Worm (Caenorhabditis elegans) whole organism, early embryonic: ENCODE measurements around the gene clc-26.

Experiments used
- B0310.2 ChIP-seq: sonication (generic microtip); optimal IDR thresholded peaks from 2 replicates; lab custom pipeline; 2016; ENCODE audit warnings: mild to moderate bottlenecking, missing genetic modification characterization, missing compliant biosample characterization
- aly-1 ChIP-seq: sonication (generic microtip); optimal IDR thresholded peaks from 2 replicates; lab custom pipeline; 2016; ENCODE audit warnings: missing genetic modification characterization, missing compliant biosample characterization
- ama-1 ChIP-seq: fragments of 150-350 bp; optimal IDR thresholded peaks from 2 replicates; lab custom pipeline; 2014
- ceh-36 ChIP-seq: sonication (generic microtip); optimal IDR thresholded peaks from 2 replicates; lab custom pipeline; 2016; ENCODE audit warnings: missing genetic modification characterization, inconsistent platforms, missing compliant biosample characterization
- flt-1 ChIP-seq: fragments of 200-800 bp; sonication (Bioruptor generic); IDR thresholded peaks from 2 replicates; pipeline ENCODE4 v1.3.6; 2022; ENCODE audit warnings: missing genetic modification characterization, missing compliant biosample characterization
- hmbx-1 ChIP-seq: sonication (generic microtip); optimal IDR thresholded peaks from 2 replicates; lab custom pipeline; 2016; ENCODE audit warnings: mild to moderate bottlenecking, missing genetic modification characterization, missing compliant biosample characterization
- hmg-4 ChIP-seq: fragments of 200-800 bp; sonication (Bioruptor generic); optimal IDR thresholded peaks from 2 replicates; lab custom pipeline; 2018; ENCODE audit warnings: mild to moderate bottlenecking, missing genetic modification characterization, missing compliant biosample characterization
- pes-1 ChIP-seq: fragments of 200-800 bp; sonication (Bioruptor generic); IDR thresholded peaks from 2 replicates; pipeline ENCODE4 v1.3.6; 2022; ENCODE audit warnings: missing genetic modification reagents, missing genetic modification characterization, missing compliant biosample characterization
- sea-1 ChIP-seq: fragments of 200-800 bp; sonication (Bioruptor generic); conservative IDR thresholded peaks from 2 replicates; pipeline ENCODE4 v1.3.6; 2022; ENCODE audit warnings: missing genetic modification characterization, missing compliant biosample characterization
- tbx-11 ChIP-seq: fragments of 200-800 bp; sonication (Bioruptor generic); IDR thresholded peaks from 2 replicates; pipeline ENCODE4 v1.3.6; 2022; ENCODE audit warnings: missing genetic modification characterization, missing compliant biosample characterization
- tbx-37 ChIP-seq: fragments of 200-800 bp; sonication (Bioruptor generic); conservative IDR thresholded peaks from 2 replicates; pipeline ENCODE4 v1.3.6; 2022; ENCODE audit warnings: missing genetic modification reagents, missing genetic modification characterization, missing compliant biosample characterization
- tra-4 ChIP-seq: sonication (generic microtip); optimal IDR thresholded peaks from 2 replicates; lab custom pipeline; 2017; ENCODE audit warnings: missing genetic modification characterization, missing compliant biosample characterization

- TF ChIP-seq sea-1 (GFP tag; lab: Robert Waterston, UW), result no peak
- no peak for TF ChIP-seq pes-1
- TF ChIP-seq ama-1, result no peak
- TF ChIP-seq aly-1 (tag; lab: Kevin White, UChicago), result no peak
- no peak for TF ChIP-seq tbx-37 (GFP tag; lab: Robert Waterston, UW)
- TF ChIP-seq tbx-11 (GFP tag; lab: Robert Waterston, UW), result no peak
- no peak for TF ChIP-seq hmbx-1 (tag; lab: Kevin White, UChicago)
- no peak for TF ChIP-seq B0310.2 (tag; lab: Kevin White, UChicago)
- TF ChIP-seq tra-4, result no peak
- no peak for TF ChIP-seq ceh-36 (tag; lab: Kevin White, UChicago)
- no peak for TF ChIP-seq flt-1 (GFP tag; lab: Robert Waterston, UW)
- no peak for TF ChIP-seq hmg-4 (GFP tag; lab: Kevin White, UChicago)
Measured at ce11 chrIII:1058074-1058473, 27.2 kb upstream of the clc-26 start.
